Worm (Caenorhabditis elegans) whole organism, L2 larva: ENCODE measurements around the gene clec-230.

ENCODE experiments used
- C34F6.9 ChIP-seq: fragments of 150-350 bp; optimal IDR thresholded peaks from 2 replicates; lab custom pipeline; 2014; ENCODE audit warnings: missing biosample characterization, missing genetic modification characterization
- F13H6.1 ChIP-seq: sonication (generic microtip); optimal IDR thresholded peaks from 2 replicates; lab custom pipeline; 2016; ENCODE audit warnings: missing genetic modification characterization, missing compliant biosample characterization
- Y55F3AM.14 ChIP-seq: fragments of 200-800 bp; sonication (Bioruptor generic); optimal IDR thresholded peaks from 2 replicates; lab custom pipeline; 2018; ENCODE audit warnings: mild to moderate bottlenecking, missing genetic modification characterization, missing compliant biosample characterization
- alr-1 ChIP-seq: fragments of 150-350 bp; optimal IDR thresholded peaks from 2 replicates; lab custom pipeline; 2014; ENCODE audit warnings: missing biosample characterization, missing genetic modification characterization
- aly-2 ChIP-seq: fragments of 150-350 bp; optimal IDR thresholded peaks from 2 replicates; lab custom pipeline; 2014; ENCODE audit warnings: missing biosample characterization, missing genetic modification characterization
- crh-2 ChIP-seq: sonication (generic microtip); optimal IDR thresholded peaks from 2 replicates; lab custom pipeline; 2017; ENCODE audit warnings: missing biosample characterization, missing genetic modification characterization
- dmd-4 ChIP-seq: sonication (generic microtip); optimal IDR thresholded peaks from 2 replicates; lab custom pipeline; 2017; ENCODE audit warnings: missing biosample characterization, missing genetic modification characterization
- egl-27 ChIP-seq: sonication (generic microtip); optimal IDR thresholded peaks from 3 replicates; lab custom pipeline; 2017; ENCODE audit warnings: missing biosample characterization, missing genetic modification reagents, missing genetic modification characterization
- elt-1 ChIP-seq: fragments of 150-350 bp; optimal IDR thresholded peaks from 2 replicates; lab custom pipeline; 2014; ENCODE audit warnings: missing biosample characterization, missing genetic modification characterization
- elt-3 ChIP-seq: sonication (generic microtip); optimal IDR thresholded peaks from 2 replicates; lab custom pipeline; 2017; ENCODE audit warnings: missing biosample characterization, missing genetic modification characterization
- fos-1 ChIP-seq: fragments of 150-350 bp; optimal IDR thresholded peaks from 2 replicates; lab custom pipeline; 2014; ENCODE audit warnings: missing biosample characterization, missing genetic modification characterization
- gmeb-1 ChIP-seq: fragments of 150-350 bp; optimal IDR thresholded peaks from 2 replicates; lab custom pipeline; 2014; ENCODE audit warnings: missing biosample characterization, missing genetic modification characterization
- lin-13 ChIP-seq: fragments of 150-350 bp; optimal IDR thresholded peaks from 2 replicates; lab custom pipeline; 2014; ENCODE audit warnings: missing biosample characterization, missing genetic modification reagents, missing genetic modification characterization
- mdl-1 ChIP-seq, 2 experiments: fragments of 150-350 bp in 1 of 2; sonication (generic microtip) in 1 of 2; optimal IDR thresholded peaks; 2 replicates each; lab custom pipeline; 2017; ENCODE audit warnings: missing biosample characterization in 2 of 2, missing genetic modification characterization in 2 of 2
- nhr-11 ChIP-seq: fragments of 150-350 bp; optimal IDR thresholded peaks from 2 replicates; lab custom pipeline; 2014; ENCODE audit warnings: missing biosample characterization, missing genetic modification characterization
- nhr-129 ChIP-seq: fragments of 150-350 bp; optimal IDR thresholded peaks from 2 replicates; lab custom pipeline; 2014; ENCODE audit warnings: missing biosample characterization, missing genetic modification characterization
- nhr-21 ChIP-seq: fragments of 150-350 bp; optimal IDR thresholded peaks from 2 replicates; lab custom pipeline; 2014; ENCODE audit warnings: missing biosample characterization, missing genetic modification characterization
- nhr-237 ChIP-seq: fragments of 150-350 bp; optimal IDR thresholded peaks from 2 replicates; lab custom pipeline; 2014; ENCODE audit warnings: missing biosample characterization, missing genetic modification characterization
- sem-4 ChIP-seq: fragments of 150-350 bp; optimal IDR thresholded peaks from 2 replicates; lab custom pipeline; 2014; ENCODE audit warnings: missing biosample characterization, missing genetic modification reagents, missing genetic modification characterization
- sma-3 ChIP-seq: sonication (generic microtip); optimal IDR thresholded peaks from 2 replicates; lab custom pipeline; 2016; ENCODE audit warnings: missing genetic modification reagents, missing genetic modification characterization, missing compliant biosample characterization
- sma-9 ChIP-seq, 2 experiments: fragments of 150-350 bp in 1 of 2; sonication (generic microtip) in 1 of 2; optimal IDR thresholded peaks; 2 replicates each; lab custom pipeline; 2014 to 2016; ENCODE audit warnings: missing genetic modification characterization in 2 of 2, mild to moderate bottlenecking in 1 of 2, missing biosample characterization in 1 of 2, missing compliant biosample characterization in 1 of 2, missing genetic modification reagents in 1 of 2, moderate library complexity in 1 of 2
- snpc-4 ChIP-seq: fragments of 150-350 bp; optimal IDR thresholded peaks from 2 replicates; lab custom pipeline; 2014; ENCODE audit warnings: missing biosample characterization, missing genetic modification characterization
- unc-55 ChIP-seq: fragments of 150-350 bp; sonication (generic microtip); optimal IDR thresholded peaks from 3 replicates; lab custom pipeline; 2014; ENCODE audit warnings: missing biosample characterization, missing genetic modification reagents, missing genetic modification characterization
- zag-1 ChIP-seq: fragments of 150-350 bp; optimal IDR thresholded peaks from 2 replicates; lab custom pipeline; 2014; ENCODE audit warnings: missing biosample characterization, missing genetic modification characterization
- ztf-4 ChIP-seq: fragments of 150-350 bp; optimal IDR thresholded peaks from 2 replicates; lab custom pipeline; 2014; ENCODE audit warnings: missing biosample characterization, missing genetic modification characterization

The clec-230 gene

ce11 chrV:15341404-15341803 is 7.5 kb downstream of the clec-230 start, which contains the start of gene clec-229:
Gene clec-229, minus strand, starts transcription at chrV:15341504.
- TF ChIP-seq unc-55 (GFP tag; lab: Kevin White, UChicago) = no peak
- TF ChIP-seq ztf-4 (tag; lab: Kevin White, UChicago) = no peak
- no peak for TF ChIP-seq elt-3 (tag; lab: Kevin White, UChicago)

- TF ChIP-seq snpc-4 (tag; lab: Kevin White, UChicago) = no peak
- TF ChIP-seq aly-2 = no peak
- TF ChIP-seq, all 48 proteins: peak for 0
Measured at ce11 chrV:15339363-15339762, 9.6 kb downstream of the clec-230 start, which contains the start of gene clec-228. Gene clec-228, minus strand, starts transcription at chrV:15339463.

- TF ChIP-seq lin-13 (GFP tag; lab: Kevin White, UChicago) (no peak), mdl-1 (tag; optimal IDR thresholded peaks at IDR 0.05; lab: Kevin White, UChicago) (no peak), sem-4 (tag; lab: Kevin White, UChicago) (no peak), egl-27 (tag; lab: Kevin White, UChicago) (no peak), nhr-11 (tag; lab: Kevin White, UChicago) (no peak), snpc-4 (tag; lab: Kevin White, UChicago) (no peak), unc-55 (GFP tag; lab: Kevin White, UChicago) (no peak), zag-1 (no peak), nhr-21 (tag; lab: Kevin White, UChicago) (no peak)
- TF ChIP-seq, all 48 proteins: peak for 0
Measured at ce11 chrV:15337405-15337804, 11.5 kb downstream of the clec-230 start, which contains the start of gene wrt-7. Gene wrt-7, minus strand, starts transcription at chrV:15337505.

ce11 chrV:15332851-15333250 is 16.1 kb downstream of the clec-230 start, which contains the start of gene srw-113:
Gene srw-113, plus strand, starts transcription at chrV:15333151.
- TF ChIP-seq dmd-4 (tag; lab: Kevin White, UChicago) (no peak), elt-3 (tag; lab: Kevin White, UChicago) (no peak), nhr-129 (tag; lab: Kevin White, UChicago) (no peak), elt-1 (tag; lab: Kevin White, UChicago) (no peak)
- TF ChIP-seq, all 48 proteins: peak for 0

ce11 chrV:15330314-15330713 is 18.6 kb downstream of the clec-230 start, which contains the start of gene srh-295:
Gene srh-295, plus strand, starts transcription at chrV:15330614.
- no peak for TF ChIP-seq C34F6.9
- TF ChIP-seq zag-1 = no peak

ce11 chrV:15327745-15328447 is 21.0 kb downstream of the clec-230 start, which contains the start of gene ZK1037.6:
Gene ZK1037.6, minus strand, starts transcription at chrV:15327795.
- TF ChIP-seq fos-1 (peak; percentile 72), nhr-237 (tag; lab: Kevin White, UChicago) (no peak), sem-4 (tag; lab: Kevin White, UChicago) (no peak)

- TF ChIP-seq F13H6.1 (tag; lab: Kevin White, UChicago) = no peak
- TF ChIP-seq fos-1 = peak; percentile 94
- TF ChIP-seq, all 48 proteins: peak for 1
Measured at ce11 chrV:15323417-15323816, 25.5 kb downstream of the clec-230 start.

- peak; percentile 69 for TF ChIP-seq fos-1
Measured at ce11 chrV:15322653-15323052, 26.3 kb downstream of the clec-230 start, which contains the start of gene nhr-247. Gene nhr-247, plus strand, starts transcription at chrV:15322982.

ce11 chrV:15318638-15319037 is 30.3 kb downstream of the clec-230 start, which contains the start of gene nhr-291:
Gene nhr-291, plus strand, starts transcription at chrV:15318961.
- TF ChIP-seq egl-27 (tag; lab: Kevin White, UChicago) = peak; percentile 35
- TF ChIP-seq alr-1 (tag; lab: Kevin White, UChicago) = no peak
- TF ChIP-seq gmeb-1 = peak; percentile 42
- peak; percentile 34 for TF ChIP-seq crh-2 (tag; lab: Kevin White, UChicago)
- TF ChIP-seq sma-3 (GFP tag; lab: Kevin White, UChicago) = peak; percentile 11
- TF ChIP-seq Y55F3AM.14 (GFP tag; lab: Kevin White, UChicago) = no peak
- peak; percentile 99 for TF ChIP-seq fos-1
- TF ChIP-seq nhr-11 (tag; lab: Kevin White, UChicago) = no peak
- peak; percentile 79 for TF ChIP-seq sma-9 (GFP tag; optimal IDR thresholded peaks at IDR 0.05; lab: Kevin White, UChicago)
- TF ChIP-seq sma-9 (tag; optimal IDR thresholded peaks at IDR 0.05; lab: Kevin White, UChicago) = no peak
